Worm (Caenorhabditis elegans) whole organism, young adult: ENCODE data around the gene aat-8.

Experiments used
- B0035.1 ChIP-seq: sonication (generic microtip); optimal IDR thresholded peaks from 2 replicates; lab custom pipeline; 2016; ENCODE audit warnings: missing genetic modification characterization, mild to moderate bottlenecking, missing compliant biosample characterization, missing genotype, missing genetic modification reagents
- Y56A3A.18 ChIP-seq: fragments of 200-800 bp; sonication (Bioruptor generic); IDR thresholded peaks from 2 replicates; pipeline ENCODE4 v1.3.6; 2022; ENCODE audit warnings: missing genetic modification reagents, missing genetic modification characterization, missing compliant biosample characterization
- ama-1 ChIP-seq, 3 experiments: fragments of 150-350 bp in 1 of 3; sonication (generic microtip) in 2 of 3; optimal IDR thresholded peaks; 2 replicates each; lab custom pipeline; 2014 to 2018; ENCODE audit warnings: missing biosample characterization in 2 of 3, missing genetic modification characterization in 2 of 3, missing genetic modification reagents in 2 of 3
- ceh-100 ChIP-seq: fragments of 200-800 bp; sonication (Bioruptor generic); IDR thresholded peaks from 2 replicates; pipeline ENCODE4 v1.3.6; 2022; ENCODE audit warnings: missing genetic modification reagents, missing genetic modification characterization, missing compliant biosample characterization
- egl-18 ChIP-seq: fragments of 200-800 bp; sonication (Bioruptor generic); IDR thresholded peaks from 2 replicates; pipeline ENCODE4 v1.3.6; 2022; ENCODE audit warnings: missing genetic modification reagents, missing genetic modification characterization, missing compliant biosample characterization
- gei-17 ChIP-seq: fragments of 200-800 bp; sonication (Bioruptor generic); optimal IDR thresholded peaks from 2 replicates; lab custom pipeline; 2018; ENCODE audit warnings: mild to moderate bottlenecking, missing genetic modification characterization, missing compliant biosample characterization
- let-607 ChIP-seq, 2 experiments: fragments of 200-800 bp in 1 of 2; sonication (Bioruptor generic) in 1 of 2; sonication (generic microtip) in 1 of 2; optimal IDR thresholded peaks; 2 replicates each; lab custom pipeline; 2016 to 2018; ENCODE audit warnings: mild to moderate bottlenecking in 2 of 2, missing compliant biosample characterization in 2 of 2, missing genetic modification characterization in 2 of 2, moderate library complexity in 2 of 2, missing genotype in 1 of 2
- lin-54 ChIP-seq: fragments of 200-800 bp; sonication (Bioruptor generic); optimal IDR thresholded peaks from 2 replicates; lab custom pipeline; 2018; ENCODE audit warnings: mild to moderate bottlenecking, missing genetic modification characterization, missing compliant biosample characterization
- nhr-80 ChIP-seq: sonication (generic microtip); optimal IDR thresholded peaks from 2 replicates; lab custom pipeline; 2016; ENCODE audit warnings: missing genetic modification characterization, missing compliant biosample characterization
- pha-4 ChIP-seq: fragments of 150-350 bp; sonication (generic microtip); optimal IDR thresholded peaks from 2 replicates; lab custom pipeline; 2014; ENCODE audit warnings: missing biosample characterization, missing genetic modification reagents, missing genetic modification characterization
- rcor-1 ChIP-seq: fragments of 200-800 bp; sonication (Bioruptor generic); IDR thresholded peaks from 2 replicates; pipeline ENCODE4 v1.3.6; 2022; ENCODE audit warnings: missing genetic modification reagents, missing genetic modification characterization, missing compliant biosample characterization
- snpc-4 ChIP-seq, 5 experiments: fragments of 150-350 bp in 1 of 5; sonication (generic microtip) in 4 of 5; optimal IDR thresholded peaks; 2 replicates each; lab custom pipeline; 2014 to 2018; ENCODE audit warnings: missing genetic modification characterization in 5 of 5, missing biosample characterization in 3 of 5, antibody characterized with exemption in 2 of 5, mild to moderate bottlenecking in 2 of 5, missing compliant biosample characterization in 2 of 5, missing genotype in 2 of 5, moderate library complexity in 2 of 5, missing genetic modification reagents in 1 of 5
- tlf-1 ChIP-seq: fragments of 200-800 bp; sonication (Bioruptor generic); optimal IDR thresholded peaks from 2 replicates; lab custom pipeline; 2018; ENCODE audit warnings: mild to moderate bottlenecking, missing genetic modification characterization, missing compliant biosample characterization
- unc-62 ChIP-seq: fragments of 150-350 bp; optimal IDR thresholded peaks from 2 replicates; lab custom pipeline; 2014; ENCODE audit warnings: missing biosample characterization, missing genetic modification reagents, missing genetic modification characterization

DNA sequence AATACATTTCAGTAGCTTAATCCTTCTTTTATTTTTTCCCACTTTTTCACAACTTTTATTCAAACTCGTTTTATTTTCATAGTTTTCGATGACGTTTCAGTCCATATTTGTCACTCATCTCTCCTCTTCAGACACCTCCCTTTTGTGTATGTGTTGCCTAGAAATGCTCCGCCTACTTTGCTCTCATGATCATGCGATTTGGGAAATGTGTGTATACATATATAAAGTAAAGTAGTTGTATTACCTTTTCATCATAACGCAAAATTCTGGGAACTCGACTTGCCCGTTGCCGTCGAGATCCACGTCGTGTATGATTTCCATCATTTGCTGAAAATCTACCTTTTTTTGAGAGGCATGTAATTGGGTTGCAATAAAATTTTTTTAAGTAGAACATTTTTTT lies 32.8 kb downstream of the aat-8 start:
- TF ChIP-seq ama-1 (optimal IDR thresholded peaks at IDR 0.05; lab: Kevin White, UChicago) (no peak), ama-1 (GFP tag; optimal IDR thresholded peaks at IDR 0.05; lab: Kevin White, UChicago) (no peak), nhr-80 (tag; lab: Kevin White, UChicago) (no peak), B0035.1 (tag; lab: Kevin White, UChicago) (no peak), ceh-100 (GFP tag; lab: Robert Waterston, UW) (no peak), tlf-1 (no peak), lin-54 (GFP tag; lab: Kevin White, UChicago) (no peak), gei-17 (no peak), pha-4 (tag; lab: Kevin White, UChicago) (no peak), snpc-4 (GFP tag; optimal IDR thresholded peaks at IDR 0.05; lab: Kevin White, UChicago) (no peak), snpc-4 (tag; optimal IDR thresholded peaks at IDR 0.05; lab: Kevin White, UChicago) (no peak), let-607 (tag; optimal IDR thresholded peaks at IDR 0.05; lab: Kevin White, UChicago) (no peak), unc-62 (GFP tag; lab: Kevin White, UChicago) (no peak), Y56A3A.18 (GFP tag; lab: Robert Waterston, UW) (no peak), rcor-1 (GFP tag; lab: Robert Waterston, UW) (no peak), egl-18 (GFP tag; lab: Robert Waterston, UW) (no peak)
